Worm (Caenorhabditis elegans): ENCODE measurements around the gene F43C11.10.
A peak's percentile ranks its signal among the peaks of the same experiment; 100 is the strongest.

Gene F43C11.10

ce11 chrII:2354476-2354875, 2.0 kb upstream of the F43C11.10 start, which contains the start of gene F43C11.2:
Gene F43C11.2 (plus strand): TSS chrII:2354776.
- TF ChIP-seq fos-1 (tag; optimal IDR thresholded peaks at IDR 0.05): no peak
- TF ChIP-seq unc-62 (GFP tag; optimal IDR thresholded peaks at IDR 0.05): no peak
- no peak for TF ChIP-seq nhr-11 (tag; optimal IDR thresholded peaks at IDR 0.05)
- TF ChIP-seq ceh-16 (tag; optimal IDR thresholded peaks at IDR 0.05): no peak
- no peak for TF ChIP-seq nhr-43 (tag; optimal IDR thresholded peaks at IDR 0.05; ENCODE audit: poor library complexity, severe bottlenecking)
- TF ChIP-seq nfya-1 (tag; optimal IDR thresholded peaks at IDR 0.05; ENCODE audit: insufficient read depth): no peak

- no peak for TF ChIP-seq ceh-28 (tag; optimal IDR thresholded peaks at IDR 0.05)
- no peak for TF ChIP-seq lin-39 (tag; optimal IDR thresholded peaks at IDR 0.05)
- TF ChIP-seq nhr-12 (tag; optimal IDR thresholded peaks at IDR 0.05): no peak
- TF ChIP-seq nhr-11 (tag; optimal IDR thresholded peaks at IDR 0.05): no peak
- no peak for TF ChIP-seq ama-1 (optimal IDR thresholded peaks at IDR 0.05)
- TF ChIP-seq nhr-43 (tag; optimal IDR thresholded peaks at IDR 0.05; ENCODE audit: poor library complexity, severe bottlenecking): no peak
- TF ChIP-seq elt-1 (tag; optimal IDR thresholded peaks at IDR 0.05): no peak
- TF ChIP-seq nhr-23 (tag; optimal IDR thresholded peaks at IDR 0.05): no peak
- TF ChIP-seq jun-1 (tag; optimal IDR thresholded peaks at IDR 0.05): no peak
- TF ChIP-seq nhr-76 (tag; optimal IDR thresholded peaks at IDR 0.05): no peak
- no peak for TF ChIP-seq fkh-2 (tag; optimal IDR thresholded peaks at IDR 0.05)
- no peak for TF ChIP-seq nhr-28 (tag; optimal IDR thresholded peaks at IDR 0.05)
- TF ChIP-seq skn-1 (tag; optimal IDR thresholded peaks at IDR 0.05): no peak
- TF ChIP-seq R02D3.7 (tag; optimal IDR thresholded peaks at IDR 0.05): no peak
- no peak for TF ChIP-seq mml-1 (tag; optimal IDR thresholded peaks at IDR 0.05)
- no peak for TF ChIP-seq mdl-1 (tag; optimal IDR thresholded peaks at IDR 0.05)
- no peak for TF ChIP-seq ZK546.5 (tag; optimal IDR thresholded peaks at IDR 0.05)
Observed at ce11 chrII:2353012-2353411, 566 bp upstream of the F43C11.10 start, which contains the start of gene F43C11.3. Gene F43C11.3 (plus strand): TSS chrII:2353312.

ce11 chrII:2346672-2347071, 5.8 kb downstream of the F43C11.10 start, which contains the start of gene F43C11.4:
Gene F43C11.4 (plus strand): TSS chrII:2346972.
- TF ChIP-seq unc-62 (GFP tag; optimal IDR thresholded peaks at IDR 0.05) (no peak), sea-2 (GFP tag; optimal IDR thresholded peaks at IDR 0.05) (no peak), ztf-11 (tag; optimal IDR thresholded peaks at IDR 0.05) (no peak), nhr-76 (tag; optimal IDR thresholded peaks at IDR 0.05) (no peak), nhr-77 (tag; optimal IDR thresholded peaks at IDR 0.05) (no peak), mml-1 (tag; optimal IDR thresholded peaks at IDR 0.05) (no peak), elt-1 (tag; optimal IDR thresholded peaks at IDR 0.05) (no peak), daf-12 (tag; optimal IDR thresholded peaks at IDR 0.05) (no peak), egl-27 (tag; optimal IDR thresholded peaks at IDR 0.05) (no peak), lin-15B (tag; optimal IDR thresholded peaks at IDR 0.05) (no peak), ama-1 (optimal IDR thresholded peaks at IDR 0.05) (no peak), snpc-4 (tag; optimal IDR thresholded peaks at IDR 0.05) (no peak), ZK546.5 (tag; optimal IDR thresholded peaks at IDR 0.05) (no peak), nhr-67 (tag; optimal IDR thresholded peaks at IDR 0.05) (no peak), nfya-1 (tag; optimal IDR thresholded peaks at IDR 0.05; ENCODE audit: insufficient read depth) (no peak), elt-2 (tag; optimal IDR thresholded peaks at IDR 0.05) (no peak)

- TF ChIP-seq elt-2 (tag; optimal IDR thresholded peaks at IDR 0.05) (peak; percentile 21), egl-5 (tag; optimal IDR thresholded peaks at IDR 0.05) (peak; percentile 21), nfya-1 (tag; optimal IDR thresholded peaks at IDR 0.05; ENCODE audit: insufficient read depth) (peak; percentile 51), daf-12 (tag; optimal IDR thresholded peaks at IDR 0.05) (no peak), R02D3.7 (tag; optimal IDR thresholded peaks at IDR 0.05) (peak; percentile 87), lsy-12 (tag; optimal IDR thresholded peaks at IDR 0.05) (no peak), lin-39 (tag; optimal IDR thresholded peaks at IDR 0.05) (peak; percentile 37), lin-15B (tag; optimal IDR thresholded peaks at IDR 0.05) (peak; percentile 63), nhr-12 (tag; optimal IDR thresholded peaks at IDR 0.05) (no peak), mdl-1 (tag; optimal IDR thresholded peaks at IDR 0.05) (no peak), ama-1 (optimal IDR thresholded peaks at IDR 0.05) (no peak), pha-4 (tag; optimal IDR thresholded peaks at IDR 0.05) (peak; percentile 59), nhr-23 (tag; optimal IDR thresholded peaks at IDR 0.05) (peak; percentile 9)
Observed at ce11 chrII:2342004-2342479, 10.4 kb downstream of the F43C11.10 start, which contains the start of gene F43C11.6. Gene F43C11.6 (plus strand): TSS chrII:2342429.

ce11 chrII:2341515-2341914, 10.9 kb downstream of the F43C11.10 start, which contains the start of gene enri-1:
Gene enri-1 (minus strand): TSS chrII:2341615.
- TF ChIP-seq daf-12 (tag; optimal IDR thresholded peaks at IDR 0.05) (no peak), eor-1 (tag; optimal IDR thresholded peaks at IDR 0.05) (no peak), nfya-1 (tag; optimal IDR thresholded peaks at IDR 0.05; ENCODE audit: insufficient read depth) (no peak), mdl-1 (tag; optimal IDR thresholded peaks at IDR 0.05) (no peak), nhr-25 (tag; optimal IDR thresholded peaks at IDR 0.05) (no peak), fos-1 (tag; optimal IDR thresholded peaks at IDR 0.05) (no peak), unc-39 (tag; optimal IDR thresholded peaks at IDR 0.05) (no peak), nhr-67 (tag; optimal IDR thresholded peaks at IDR 0.05) (no peak), egl-27 (tag; optimal IDR thresholded peaks at IDR 0.05) (no peak), nhr-237 (tag; optimal IDR thresholded peaks at IDR 0.05) (no peak), nhr-77 (tag; optimal IDR thresholded peaks at IDR 0.05) (no peak), ceh-82 (tag; optimal IDR thresholded peaks at IDR 0.05) (no peak), zag-1 (tag; optimal IDR thresholded peaks at IDR 0.05) (no peak), lin-15B (tag; optimal IDR thresholded peaks at IDR 0.05) (no peak), ztf-11 (tag; optimal IDR thresholded peaks at IDR 0.05) (no peak), ama-1 (optimal IDR thresholded peaks at IDR 0.05) (no peak), fkh-10 (GFP tag; optimal IDR thresholded peaks at IDR 0.05) (no peak)
